Worm (Caenorhabditis elegans): Measurements from ENCODE around the gene clec-216.

DNA sequence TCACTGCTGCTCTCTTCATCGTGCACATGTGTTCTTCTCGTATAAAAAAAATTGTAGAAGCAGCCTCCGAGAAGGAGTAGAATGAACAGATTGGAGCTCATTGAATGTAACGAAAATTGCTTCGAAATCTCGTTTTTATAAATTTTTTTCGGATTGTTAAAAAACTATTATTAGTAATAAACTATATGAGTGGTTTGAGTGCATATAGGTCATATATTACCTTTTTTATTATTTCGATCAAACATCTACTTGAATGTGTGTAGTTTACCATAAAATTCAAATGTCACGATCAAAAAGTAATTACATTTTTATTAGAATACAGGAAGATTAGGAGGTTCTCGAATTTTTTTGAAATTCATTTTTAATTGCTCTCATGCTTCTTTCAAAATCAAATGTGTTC is at the start of gene clec-216:
- TF ChIP-seq fos-1 (tag; optimal IDR thresholded peaks at IDR 0.05) (no peak), nhr-77 (tag; optimal IDR thresholded peaks at IDR 0.05) (no peak), dmd-4 (tag; optimal IDR thresholded peaks at IDR 0.05) (no peak), nhr-237 (tag; optimal IDR thresholded peaks at IDR 0.05) (no peak), egl-27 (tag; optimal IDR thresholded peaks at IDR 0.05) (no peak)

Measured in whole organism, L2 larva.